Fruit fly (Drosophila melanogaster): ENCODE data around the gene Osi9.

DNA sequence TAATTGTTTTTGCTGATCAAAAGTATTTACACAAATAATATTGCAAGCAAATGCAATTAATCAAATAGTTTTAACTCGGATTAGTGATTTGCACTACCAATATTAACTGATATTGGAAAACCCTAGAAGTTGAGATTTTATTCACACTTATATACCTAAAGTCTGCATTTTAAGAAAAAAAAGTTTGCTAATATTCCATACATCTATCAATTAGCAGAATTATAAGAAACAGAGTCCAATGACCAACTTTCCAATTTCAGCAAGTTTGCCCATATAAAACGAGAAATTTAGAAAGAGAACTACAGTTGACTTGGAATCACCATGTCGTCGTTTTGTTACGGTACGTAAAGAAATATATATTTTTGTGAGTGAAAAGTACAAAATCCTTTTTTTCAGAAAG is 46.6 kb downstream of the Osi9 start, which contains the start of gene CG46026:
- TF ChIP-seq ovo (GFP tag; optimal IDR thresholded peaks at IDR 0.05), result no peak
- no peak for TF ChIP-seq CG33017 (tag; optimal IDR thresholded peaks at IDR 0.05)
- no peak for TF ChIP-seq toe (GFP tag; optimal IDR thresholded peaks at IDR 0.05)
- no peak for TF ChIP-seq CG5204 (GFP tag; optimal IDR thresholded peaks at IDR 0.05)
- TF ChIP-seq kay (GFP tag; ENCODE audit: borderline replicate concordance), result no peak

All from whole organism, adult.